Fruit fly (Drosophila melanogaster): ENCODE data around the gene MstProx.

DNA sequence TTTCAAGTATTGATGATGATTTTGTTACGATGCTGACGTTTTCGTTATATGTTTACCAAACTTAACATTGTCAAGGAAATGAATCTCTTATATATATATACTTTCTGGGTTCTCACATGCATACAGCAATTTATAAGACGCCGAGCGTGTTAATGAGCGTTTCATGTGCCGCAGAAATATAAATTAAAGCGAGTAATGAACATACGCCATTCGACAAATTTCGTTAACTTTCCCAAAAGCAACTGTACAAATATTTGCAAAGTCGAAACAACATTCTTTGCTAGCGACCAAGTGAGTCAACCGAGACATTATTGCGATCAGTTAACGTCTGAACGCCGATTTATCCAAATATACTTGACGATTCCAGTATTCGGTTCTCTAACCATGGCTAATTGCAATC lies 24.3 kb downstream of the MstProx start, which contains the start of gene CG31496:
- TF ChIP-seq h (GFP tag; optimal IDR thresholded peaks at IDR 0.05), result no peak
- TF ChIP-seq usp (GFP tag; optimal IDR thresholded peaks at IDR 0.05), result no peak
- TF ChIP-seq Hnf4 (GFP tag; optimal IDR thresholded peaks at IDR 0.05), result no peak
- no peak for TF ChIP-seq dmrt93B (GFP tag; optimal IDR thresholded peaks at IDR 0.05)
- TF ChIP-seq fru (GFP tag; optimal IDR thresholded peaks at IDR 0.05), result no peak
- TF ChIP-seq HLH106 (tag; optimal IDR thresholded peaks at IDR 0.05), result no peak
- TF ChIP-seq dsf (GFP tag; optimal IDR thresholded peaks at IDR 0.05; ENCODE audit: borderline replicate concordance), result no peak
- TF ChIP-seq Hr78 (GFP tag; optimal IDR thresholded peaks at IDR 0.05), result no peak
- no peak for TF ChIP-seq Dfd (GFP tag; optimal IDR thresholded peaks at IDR 0.05)
